Worm (Caenorhabditis elegans) whole organism, L1 larva: ENCODE data around the gene crb-3.

Experiments used
- C34B4.2 ChIP-seq: sonication (generic microtip); optimal IDR thresholded peaks from 2 replicates; lab custom pipeline; 2017; ENCODE audit warnings: mild to moderate bottlenecking, missing genetic modification characterization, missing compliant biosample characterization
- aha-1 ChIP-seq: fragments of 150-350 bp; optimal IDR thresholded peaks from 2 replicates; lab custom pipeline; 2014; ENCODE audit warnings: missing biosample characterization, missing genetic modification characterization
- alr-1 ChIP-seq: fragments of 200-800 bp; sonication (Bioruptor generic); optimal IDR thresholded peaks from 2 replicates; lab custom pipeline; 2018; ENCODE audit warnings: borderline replicate concordance, mild to moderate bottlenecking, missing genetic modification characterization, missing compliant biosample characterization
- blmp-1 ChIP-seq: fragments of 150-350 bp; optimal IDR thresholded peaks from 2 replicates; lab custom pipeline; 2014; ENCODE audit warnings: missing biosample characterization, missing genetic modification characterization
- ceh-90 ChIP-seq: sonication (generic microtip); optimal IDR thresholded peaks from 2 replicates; lab custom pipeline; 2016; ENCODE audit warnings: missing genetic modification characterization, missing compliant biosample characterization
- dpl-1 ChIP-seq, 3 experiments: fragments of 150-350 bp in 2 of 3; sonication (generic microtip) in 1 of 3; optimal IDR thresholded peaks; 2 replicates each; lab custom pipeline; 2014 to 2017; ENCODE audit warnings: missing biosample characterization in 3 of 3, missing genetic modification characterization in 3 of 3, missing genetic modification reagents in 3 of 3
- efl-1 ChIP-seq, 4 experiments: fragments of 150-350 bp; optimal IDR thresholded peaks in 3 of 4; peaks in 1 of 4; 1 replicate in 1 of 4; 2 replicates in 3 of 4; lab custom pipeline; 2014; ENCODE audit warnings: missing biosample characterization in 2 of 4, missing genetic modification characterization in 2 of 4, missing genetic modification reagents in 2 of 4
- egl-27 ChIP-seq, 2 experiments: fragments of 150-350 bp in 1 of 2; sonication (generic microtip); optimal IDR thresholded peaks; 3 replicates each; lab custom pipeline; 2017 to 2018; ENCODE audit warnings: missing biosample characterization in 2 of 2, missing genetic modification characterization in 2 of 2, missing genetic modification reagents in 2 of 2
- elt-2 ChIP-seq: sonication (generic microtip); optimal IDR thresholded peaks from 2 replicates; lab custom pipeline; 2016; ENCODE audit warnings: missing genetic modification characterization, mild to moderate bottlenecking, inconsistent platforms, missing compliant biosample characterization, missing genetic modification reagents
- ets-5 ChIP-seq: fragments of 200-800 bp; sonication (Bioruptor generic); IDR thresholded peaks from 2 replicates; pipeline ENCODE4 v1.3.6; 2022; ENCODE audit warnings: missing genetic modification characterization, missing compliant biosample characterization
- fkh-10 ChIP-seq: sonication (generic microtip); optimal IDR thresholded peaks from 2 replicates; lab custom pipeline; 2017; ENCODE audit warnings: missing biosample characterization, missing genetic modification reagents, missing genetic modification characterization
- fkh-8 ChIP-seq: sonication (generic microtip); optimal IDR thresholded peaks from 2 replicates; lab custom pipeline; 2016; ENCODE audit warnings: mild to moderate bottlenecking, missing genetic modification characterization, missing compliant biosample characterization
- hlh-17 ChIP-seq: fragments of 200-800 bp; sonication (Bioruptor generic); optimal IDR thresholded peaks from 2 replicates; lab custom pipeline; 2018; ENCODE audit warnings: missing genetic modification characterization, mild to moderate bottlenecking, missing compliant biosample characterization, moderate library complexity, borderline replicate concordance
- hlh-4 ChIP-seq: sonication (generic microtip); optimal IDR thresholded peaks from 2 replicates; lab custom pipeline; 2016; ENCODE audit warnings: mild to moderate bottlenecking, missing genetic modification characterization, missing compliant biosample characterization
- irx-1 ChIP-seq: sonication (generic microtip); optimal IDR thresholded peaks from 2 replicates; lab custom pipeline; 2016; ENCODE audit warnings: missing genetic modification characterization, missing compliant biosample characterization
- lin-14 ChIP-seq: fragments of 200-800 bp; sonication (Bioruptor generic); optimal IDR thresholded peaks from 2 replicates; lab custom pipeline; 2018; ENCODE audit warnings: mild to moderate bottlenecking, missing genetic modification characterization, moderate library complexity, missing compliant biosample characterization
- lin-35 ChIP-seq, 2 experiments: fragments of 150-350 bp; optimal IDR thresholded peaks; 2 replicates each; lab custom pipeline; 2014; ENCODE audit warnings: missing biosample characterization in 2 of 2, missing genetic modification characterization in 2 of 2, missing genetic modification reagents in 2 of 2
- mef-2 ChIP-seq: fragments of 150-350 bp; optimal IDR thresholded peaks from 2 replicates; lab custom pipeline; 2014; ENCODE audit warnings: missing biosample characterization, missing genetic modification characterization
- nhr-19 ChIP-seq: fragments of 200-800 bp; sonication (Bioruptor generic); conservative IDR thresholded peaks from 2 replicates; pipeline ENCODE4 v1.3.6; 2022; ENCODE audit warnings: missing genetic modification characterization, missing compliant biosample characterization
- nhr-20 ChIP-seq: sonication (generic microtip); optimal IDR thresholded peaks from 2 replicates; lab custom pipeline; 2016; ENCODE audit warnings: mild to moderate bottlenecking, missing genetic modification characterization, missing compliant biosample characterization
- nhr-76 ChIP-seq: sonication (generic microtip); optimal IDR thresholded peaks from 2 replicates; lab custom pipeline; 2017; ENCODE audit warnings: missing biosample characterization, missing genetic modification characterization
- nhr-85 ChIP-seq: sonication (generic microtip); peaks from one replicate; lab custom pipeline; 2016; ENCODE audit warnings: missing genetic modification characterization, inconsistent platforms, missing compliant biosample characterization
- nhr-90 ChIP-seq: sonication (generic microtip); optimal IDR thresholded peaks from 2 replicates; lab custom pipeline; 2016; ENCODE audit warnings: mild to moderate bottlenecking, missing genetic modification characterization, missing compliant biosample characterization; ENCODE audit not compliant: poor library complexity
- pag-3 ChIP-seq: sonication (generic microtip); optimal IDR thresholded peaks from 2 replicates; lab custom pipeline; 2017; ENCODE audit warnings: missing genetic modification characterization, mild to moderate bottlenecking, missing compliant biosample characterization, antibody characterized with exemption, borderline replicate concordance; ENCODE audit not compliant: insufficient read depth
- pqm-1 ChIP-seq: sonication (generic microtip); optimal IDR thresholded peaks from 3 replicates; lab custom pipeline; 2017; ENCODE audit warnings: missing biosample characterization, missing genetic modification characterization
- snu-23 ChIP-seq: sonication (generic microtip); optimal IDR thresholded peaks from 2 replicates; lab custom pipeline; 2016; ENCODE audit warnings: missing genetic modification characterization, missing compliant biosample characterization
- sptf-1 ChIP-seq: fragments of 150-350 bp; optimal IDR thresholded peaks from 2 replicates; lab custom pipeline; 2014; ENCODE audit warnings: missing biosample characterization, missing genetic modification characterization
- unc-30 ChIP-seq: sonication (generic microtip); optimal IDR thresholded peaks from 2 replicates; lab custom pipeline; 2017; ENCODE audit warnings: missing biosample characterization, missing genetic modification characterization
- unc-62 ChIP-seq: fragments of 150-350 bp; optimal IDR thresholded peaks from 2 replicates; lab custom pipeline; 2014; ENCODE audit warnings: missing biosample characterization, missing genetic modification reagents, missing genetic modification characterization
- zag-1 ChIP-seq: fragments of 150-350 bp; optimal IDR thresholded peaks from 2 replicates; lab custom pipeline; 2014; ENCODE audit warnings: missing biosample characterization, missing genetic modification characterization
- ztf-4 ChIP-seq: fragments of 150-350 bp; optimal IDR thresholded peaks from 2 replicates; lab custom pipeline; 2014; ENCODE audit warnings: missing biosample characterization, missing genetic modification characterization

crb-3 gene

ce11 chrX:9194081-9194480 lies 9.5 kb upstream of the crb-3 start:
- TF ChIP-seq efl-1 (optimal IDR thresholded peaks at IDR 0.05; lab: Kevin White, UChicago) (no peak), efl-1 (GFP tag; optimal IDR thresholded peaks at IDR 0.05 in 1 of 2; lab: Kevin White, UChicago) (peak in 1 of 2 experiments; percentile 16), egl-27 (tag; optimal IDR thresholded peaks at IDR 0.05; lab: Kevin White, UChicago) (no peak)

ce11 chrX:9195375-9196098 lies 8.0 kb upstream of the crb-3 start:
- TF ChIP-seq snu-23 (GFP tag; lab: Kevin White, UChicago) = no peak
- no peak for TF ChIP-seq efl-1 (optimal IDR thresholded peaks at IDR 0.05; lab: Kevin White, UChicago)
- peak in 1 of 2 experiments; percentile 55 for TF ChIP-seq efl-1 (GFP tag; optimal IDR thresholded peaks at IDR 0.05 in 1 of 2; lab: Kevin White, UChicago)

- no peak for TF ChIP-seq mef-2
- TF ChIP-seq nhr-85 (tag; lab: Kevin White, UChicago) = peak; percentile 55
- peak; percentile 80 for TF ChIP-seq blmp-1 (tag; lab: Kevin White, UChicago)
- peak; percentile 17 for TF ChIP-seq lin-14 (GFP tag; lab: Kevin White, UChicago)
These were observed 1.4 kb downstream of the crb-3 start for ce11 chrX:9204986-9205385.

DNA sequence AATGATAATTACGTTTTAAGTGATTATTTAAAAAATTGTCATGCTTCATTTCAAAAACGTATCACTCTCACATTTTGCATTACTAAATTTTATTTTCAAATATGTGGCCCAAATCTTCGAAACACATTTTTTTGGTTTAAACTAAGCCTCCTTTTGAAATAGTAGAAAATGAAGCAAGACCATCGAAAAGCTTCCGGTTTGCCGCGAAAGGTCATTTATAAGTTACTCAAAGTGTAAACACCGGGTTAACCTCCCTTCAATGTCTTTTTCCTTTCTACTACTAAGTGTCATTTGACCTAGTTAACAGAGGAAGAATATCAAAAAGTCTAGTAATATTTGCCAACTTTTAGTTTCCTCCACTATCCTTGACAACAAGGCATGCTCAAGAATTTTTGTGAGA lies 3.2 kb downstream of the crb-3 start:
- TF ChIP-seq blmp-1 (tag; lab: Kevin White, UChicago) = peak; percentile 8
- no peak for TF ChIP-seq fkh-10 (GFP tag; lab: Kevin White, UChicago)

- TF ChIP-seq unc-62 (no peak), dpl-1 (GFP tag; optimal IDR thresholded peaks at IDR 0.05; lab: Kevin White, UChicago) (no peak), nhr-90 (tag; lab: Kevin White, UChicago) (no peak), lin-35 (GFP tag; optimal IDR thresholded peaks at IDR 0.05; lab: Kevin White, UChicago) (no peak)
These were observed 4.9 kb downstream of the crb-3 start for ce11 chrX:9208492-9208891.

ce11 chrX:9208933-9209332 lies 5.4 kb downstream of the crb-3 start:
- no peak for TF ChIP-seq pqm-1 (tag; lab: Kevin White, UChicago)
- no peak for TF ChIP-seq aha-1 (tag; lab: Kevin White, UChicago)
- TF ChIP-seq alr-1 (tag; lab: Kevin White, UChicago) = no peak
- no peak for TF ChIP-seq pag-3
- no peak for TF ChIP-seq unc-30 (tag; lab: Kevin White, UChicago)
- TF ChIP-seq nhr-20 = no peak
- no peak for TF ChIP-seq zag-1 (tag; lab: Kevin White, UChicago)
- TF ChIP-seq blmp-1 (tag; lab: Kevin White, UChicago) = no peak
- TF ChIP-seq irx-1 = no peak
- no peak for TF ChIP-seq nhr-76 (tag; lab: Kevin White, UChicago)
- no peak for TF ChIP-seq C34B4.2
- no peak for TF ChIP-seq lin-14 (GFP tag; lab: Kevin White, UChicago)
- no peak for TF ChIP-seq hlh-4
- TF ChIP-seq ceh-90 (tag; lab: Kevin White, UChicago) = no peak
- TF ChIP-seq ztf-4 (tag; lab: Kevin White, UChicago) = no peak
- TF ChIP-seq hlh-17 = no peak
- no peak for TF ChIP-seq nhr-19 (GFP tag; lab: Robert Waterston, UW)
- TF ChIP-seq ets-5 = no peak
- TF ChIP-seq unc-62 = no peak
- TF ChIP-seq sptf-1 (tag; lab: Kevin White, UChicago) = no peak

ce11 chrX:9210086-9210485 lies 6.5 kb downstream of the crb-3 start:
- TF ChIP-seq nhr-90 (tag; lab: Kevin White, UChicago) (peak; percentile 15), fkh-8 (tag; lab: Kevin White, UChicago) (no peak), ztf-4 (tag; lab: Kevin White, UChicago) (no peak), lin-14 (GFP tag; lab: Kevin White, UChicago) (peak; percentile 9), elt-2 (tag; lab: Kevin White, UChicago) (peak; percentile 45), lin-35 (GFP tag; optimal IDR thresholded peaks at IDR 0.05; lab: Kevin White, UChicago) (peak in 1 of 2 experiments; percentile 23)
